Fruit fly (Drosophila melanogaster) whole organism, adult: ENCODE results near the gene CG8813.

Experiments used
- CG11617 ChIP-seq: fragments of 200-800 bp; sonication (Bioruptor generic); optimal IDR thresholded peaks from 2 replicates; lab custom pipeline; 2017; ENCODE audit warnings: mild to moderate bottlenecking, missing biosample characterization, missing genetic modification reagents, missing genetic modification characterization
- CG12768 ChIP-seq: fragments of 200-800 bp; sonication (Bioruptor generic); optimal IDR thresholded peaks from 2 replicates; lab custom pipeline; 2017; ENCODE audit warnings: missing biosample characterization, missing genetic modification characterization, mild to moderate bottlenecking, moderate library complexity, missing genetic modification reagents
- CG14711 ChIP-seq: fragments of 200-800 bp; sonication (Bioruptor generic); optimal IDR thresholded peaks from 2 replicates; lab custom pipeline; 2018; ENCODE audit warnings: missing biosample characterization, mild to moderate bottlenecking, missing genetic modification characterization, moderate library complexity
- CG1620 ChIP-seq: fragments of 200-800 bp; sonication (Bioruptor generic); optimal IDR thresholded peaks from 2 replicates; lab custom pipeline; 2016; ENCODE audit warnings: missing biosample characterization, missing genetic modification characterization
- CG33017 ChIP-seq: fragments of 200-800 bp; sonication (Bioruptor generic); optimal IDR thresholded peaks from 2 replicates; lab custom pipeline; 2018; ENCODE audit warnings: missing biosample characterization, mild to moderate bottlenecking, missing genetic modification characterization, moderate library complexity
- CG5204 ChIP-seq: fragments of 200-800 bp; sonication (Bioruptor generic); optimal IDR thresholded peaks from 2 replicates; lab custom pipeline; 2016; ENCODE audit warnings: missing biosample characterization, missing genetic modification characterization
- CG7045 ChIP-seq: fragments of 200-800 bp; sonication (Bioruptor generic); optimal IDR thresholded peaks from 2 replicates; lab custom pipeline; 2017; ENCODE audit warnings: missing biosample characterization, mild to moderate bottlenecking, missing genetic modification characterization
- CG7101 ChIP-seq: fragments of 200-800 bp; sonication (Bioruptor generic); optimal IDR thresholded peaks from 2 replicates; lab custom pipeline; 2018; ENCODE audit warnings: missing biosample characterization, mild to moderate bottlenecking, missing genetic modification characterization, moderate library complexity
- Clk ChIP-seq: fragments of 200-800 bp; sonication (Bioruptor generic); optimal IDR thresholded peaks from 2 replicates; lab custom pipeline; 2017; ENCODE audit warnings: missing biosample characterization, missing genetic modification characterization
- Crg-1 ChIP-seq: fragments of 200-800 bp; sonication (Bioruptor generic); optimal IDR thresholded peaks from 2 replicates; lab custom pipeline; 2016; ENCODE audit warnings: missing biosample characterization, missing genetic modification characterization
- Hr96 ChIP-seq: fragments of 200-800 bp; sonication (Bioruptor generic); optimal IDR thresholded peaks from 2 replicates; lab custom pipeline; 2016; ENCODE audit warnings: missing biosample characterization, missing genetic modification characterization
- Mnt ChIP-seq: fragments of 200-800 bp; sonication (Bioruptor generic); optimal IDR thresholded peaks from 2 replicates; lab custom pipeline; 2016; ENCODE audit warnings: missing biosample characterization, mild to moderate bottlenecking, missing genetic modification characterization
- bab1 ChIP-seq: fragments of 200-800 bp; sonication (Bioruptor generic); optimal IDR thresholded peaks from 3 replicates; lab custom pipeline; 2019; ENCODE audit warnings: missing biosample characterization, mild to moderate bottlenecking, missing genetic modification characterization, moderate library complexity
- cic ChIP-seq: fragments of 200-800 bp; sonication (Bioruptor generic); optimal IDR thresholded peaks from 2 replicates; lab custom pipeline; 2017; ENCODE audit warnings: missing biosample characterization, mild to moderate bottlenecking, missing genetic modification characterization, moderate library complexity
- cnc ChIP-seq, 2 experiments: fragments of >200 bp; optimal IDR thresholded peaks; 2 replicates each; lab custom pipeline; 2017
- kay ChIP-seq: fragments of 200-800 bp; sonication (Bioruptor generic); peaks from one replicate; lab custom pipeline; 2016; ENCODE audit warnings: missing biosample characterization, missing genetic modification characterization, borderline replicate concordance
- ovo ChIP-seq: fragments of 200-800 bp; sonication (Bioruptor generic); optimal IDR thresholded peaks from 2 replicates; lab custom pipeline; 2016; ENCODE audit warnings: missing biosample characterization, missing genetic modification characterization
- pad ChIP-seq: fragments of 200-800 bp; sonication (Bioruptor generic); optimal IDR thresholded peaks from 3 replicates; lab custom pipeline; 2017; ENCODE audit warnings: missing biosample characterization, missing genetic modification characterization, mild to moderate bottlenecking, moderate library complexity, missing genetic modification reagents
- tj ChIP-seq: fragments of 200-800 bp; sonication (Bioruptor generic); optimal IDR thresholded peaks from 3 replicates; lab custom pipeline; 2017; ENCODE audit warnings: missing biosample characterization, mild to moderate bottlenecking, missing genetic modification characterization, moderate library complexity
- toe ChIP-seq: fragments of 200-800 bp; sonication (Bioruptor generic); optimal IDR thresholded peaks from 2 replicates; lab custom pipeline; 2016; ENCODE audit warnings: missing biosample characterization, missing genetic modification characterization

The CG8813 gene

dm6 chr2L:2840311-2840710 lies 29.1 kb upstream of the CG8813 start:
- TF ChIP-seq CG1620 (GFP tag; lab: Kevin White, UChicago), result no peak
- TF ChIP-seq tj (GFP tag; lab: Kevin White, UChicago), result no peak
- no peak for TF ChIP-seq CG5204 (GFP tag; lab: Kevin White, UChicago)
- no peak for TF ChIP-seq CG12768 (GFP tag; lab: Kevin White, UChicago)
- no peak for TF ChIP-seq ovo (GFP tag; lab: Kevin White, UChicago)
- no peak for TF ChIP-seq cic (GFP tag; lab: Kevin White, UChicago)
- TF ChIP-seq kay (GFP tag; lab: Kevin White, UChicago), result no peak
- TF ChIP-seq Hr96 (GFP tag; lab: Kevin White, UChicago), result no peak
- TF ChIP-seq pad (GFP tag; lab: Kevin White, UChicago), result no peak

dm6 chr2L:2844413-2844812 lies 25.0 kb upstream of the CG8813 start, which contains the start of gene CG18558:
Gene CG18558, minus strand, starts transcription at chr2L:2844513.
- TF ChIP-seq cnc (optimal IDR thresholded peaks at IDR 0.05; lab: Kevin White, UChicago) (no peak), CG7101 (tag; lab: Kevin White, UChicago) (no peak), CG5204 (GFP tag; lab: Kevin White, UChicago) (no peak), Clk (GFP tag; lab: Kevin White, UChicago) (no peak), CG1620 (GFP tag; lab: Kevin White, UChicago) (no peak), cic (GFP tag; lab: Kevin White, UChicago) (no peak), Mnt (GFP tag; lab: Kevin White, UChicago) (no peak), CG12768 (GFP tag; lab: Kevin White, UChicago) (no peak), CG11617 (GFP tag; lab: Kevin White, UChicago) (no peak), bab1 (no peak)

- TF ChIP-seq kay (GFP tag; lab: Kevin White, UChicago) (peak; percentile 55), toe (no peak)
Observed at dm6 chr2L:2845634-2846033, 23.8 kb upstream of the CG8813 start, which contains the start of gene CG18557. Gene CG18557, minus strand, starts transcription at chr2L:2845734.

dm6 chr2L:2847112-2847682 lies 22.3 kb upstream of the CG8813 start, which contains the start of the genes CG3117 and CG2983:
Gene CG3117, minus strand, starts transcription at chr2L:2847212.
Gene CG2983, plus strand, starts transcription at chr2L:2847632.
- no peak for TF ChIP-seq Crg-1

- peak; percentile 45 for TF ChIP-seq CG12768 (GFP tag; lab: Kevin White, UChicago)
- no peak for TF ChIP-seq Crg-1
- TF ChIP-seq CG14711 (tag; lab: Kevin White, UChicago), result no peak
- no peak for TF ChIP-seq toe
Observed at dm6 chr2L:2851589-2851988, 17.9 kb upstream of the CG8813 start.

dm6 chr2L:2855204-2855768 lies 14.2 kb upstream of the CG8813 start:
- no peak for TF ChIP-seq ovo (GFP tag; lab: Kevin White, UChicago)
- no peak for TF ChIP-seq CG11617 (GFP tag; lab: Kevin White, UChicago)
- no peak for TF ChIP-seq CG33017 (tag; lab: Kevin White, UChicago)

- TF ChIP-seq Crg-1 (peak; percentile 91), cic (GFP tag; lab: Kevin White, UChicago) (peak; percentile 65), kay (GFP tag; lab: Kevin White, UChicago) (no peak), cnc (optimal IDR thresholded peaks at IDR 0.05; lab: Kevin White, UChicago) (no peak), Hr96 (GFP tag; lab: Kevin White, UChicago) (peak; percentile 90), bab1 (peak; percentile 73), CG12768 (GFP tag; lab: Kevin White, UChicago) (peak; percentile 75), CG1620 (GFP tag; lab: Kevin White, UChicago) (peak; percentile 96), tj (GFP tag; lab: Kevin White, UChicago) (peak; percentile 65), CG11617 (GFP tag; lab: Kevin White, UChicago) (peak; percentile 92), Mnt (GFP tag; lab: Kevin White, UChicago) (peak; percentile 95), CG7101 (tag; lab: Kevin White, UChicago) (peak; percentile 88), CG5204 (GFP tag; lab: Kevin White, UChicago) (peak; percentile 75), pad (GFP tag; lab: Kevin White, UChicago) (peak; percentile 83), CG33017 (tag; lab: Kevin White, UChicago) (peak; percentile 53), ovo (GFP tag; lab: Kevin White, UChicago) (peak; percentile 88), CG7045 (GFP tag; lab: Kevin White, UChicago) (peak; percentile 83), CG14711 (tag; lab: Kevin White, UChicago) (peak; percentile 60), toe (peak; percentile 83), Clk (GFP tag; lab: Kevin White, UChicago) (peak; percentile 69)
Observed at dm6 chr2L:2855773-2856615, 13.5 kb upstream of the CG8813 start, which contains the start of the genes CG3104 and RpS21. Gene CG3104, minus strand, starts transcription at chr2L:2855778. Gene RpS21, plus strand, starts transcription at chr2L:2856070.
